Worm (Caenorhabditis elegans) whole organism, mixed stage, embryonic: ENCODE results near the gene C34C12.12.

Experiments used
- M03D4.4 ChIP-seq: sonication (generic microtip); optimal IDR thresholded peaks from 2 replicates; lab custom pipeline; 2017; ENCODE audit warnings: mild to moderate bottlenecking, missing genetic modification characterization, missing compliant biosample characterization
- bed-3 ChIP-seq: fragments of 200-800 bp; sonication (Bioruptor generic); optimal IDR thresholded peaks from 3 replicates; lab custom pipeline; 2018; ENCODE audit warnings: mild to moderate bottlenecking, missing genetic modification characterization, moderate library complexity, missing compliant biosample characterization
- blmp-1 ChIP-seq: fragments of 150-350 bp; optimal IDR thresholded peaks from 2 replicates; lab custom pipeline; 2014; ENCODE audit warnings: missing biosample characterization, missing genetic modification characterization
- ceh-39 ChIP-seq: fragments of 150-350 bp; optimal IDR thresholded peaks from 2 replicates; lab custom pipeline; 2014; ENCODE audit warnings: missing biosample characterization, missing genetic modification characterization
- ceh-43 ChIP-seq: fragments of 200-800 bp; sonication (Bioruptor generic); optimal IDR thresholded peaks from 2 replicates; lab custom pipeline; 2018; ENCODE audit warnings: mild to moderate bottlenecking, missing genetic modification characterization, moderate library complexity, missing compliant biosample characterization
- ceh-83 ChIP-seq: fragments of 200-800 bp; sonication (Bioruptor generic); optimal IDR thresholded peaks from 2 replicates; lab custom pipeline; 2018; ENCODE audit warnings: mild to moderate bottlenecking, missing genetic modification characterization, missing compliant biosample characterization
- ces-1 ChIP-seq: fragments of 150-350 bp; optimal IDR thresholded peaks from 2 replicates; lab custom pipeline; 2014; ENCODE audit warnings: missing biosample characterization, missing genetic modification reagents, missing genetic modification characterization
- cnd-1 ChIP-seq: fragments of 200-800 bp; sonication (Bioruptor generic); optimal IDR thresholded peaks from 2 replicates; lab custom pipeline; 2018; ENCODE audit warnings: mild to moderate bottlenecking, missing genetic modification characterization, missing compliant biosample characterization
- drap-1 ChIP-seq: fragments of 200-800 bp; sonication (Bioruptor generic); optimal IDR thresholded peaks from 3 replicates; lab custom pipeline; 2018; ENCODE audit warnings: mild to moderate bottlenecking, missing genetic modification characterization, missing compliant biosample characterization
- elt-1 ChIP-seq: sonication (generic microtip); optimal IDR thresholded peaks from 2 replicates; lab custom pipeline; 2017; ENCODE audit warnings: missing genetic modification characterization, mild to moderate bottlenecking, missing compliant biosample characterization, antibody characterized with exemption, moderate library complexity, borderline replicate concordance; ENCODE audit not compliant: insufficient read depth
- elt-3 ChIP-seq: fragments of 150-350 bp; optimal IDR thresholded peaks from 2 replicates; lab custom pipeline; 2014; ENCODE audit warnings: missing biosample characterization, missing genetic modification characterization
- flh-1 ChIP-seq: fragments of 200-800 bp; sonication (Bioruptor generic); optimal IDR thresholded peaks from 2 replicates; lab custom pipeline; 2018; ENCODE audit warnings: mild to moderate bottlenecking, missing genetic modification characterization, moderate library complexity, missing compliant biosample characterization
- ham-2 ChIP-seq: fragments of 200-800 bp; sonication (Bioruptor generic); optimal IDR thresholded peaks from 2 replicates; lab custom pipeline; 2018; ENCODE audit warnings: mild to moderate bottlenecking, missing genetic modification characterization, missing compliant biosample characterization
- hlh-1 ChIP-seq: fragments of 150-350 bp; optimal IDR thresholded peaks from 2 replicates; lab custom pipeline; 2014; ENCODE audit warnings: missing biosample characterization, missing genetic modification reagents, missing genetic modification characterization
- lin-13 ChIP-seq: fragments of 150-350 bp; optimal IDR thresholded peaks from 2 replicates; lab custom pipeline; 2014; ENCODE audit warnings: missing biosample characterization, missing genetic modification characterization
- lin-32 ChIP-seq: fragments of 200-800 bp; sonication (Bioruptor generic); optimal IDR thresholded peaks from 2 replicates; lab custom pipeline; 2018; ENCODE audit warnings: mild to moderate bottlenecking, missing genetic modification characterization, missing compliant biosample characterization
- lsy-2 ChIP-seq: fragments of 150-350 bp; optimal IDR thresholded peaks from 2 replicates; lab custom pipeline; 2014; ENCODE audit warnings: missing biosample characterization, missing genetic modification characterization
- mab-5 ChIP-seq: fragments of 150-350 bp; optimal IDR thresholded peaks from 2 replicates; lab custom pipeline; 2014; ENCODE audit warnings: missing biosample characterization, missing genetic modification characterization
- mep-1 ChIP-seq: fragments of 150-350 bp; optimal IDR thresholded peaks from 2 replicates; lab custom pipeline; 2017; ENCODE audit warnings: missing biosample characterization, missing genetic modification reagents, missing genetic modification characterization, inconsistent platforms
- mls-2 ChIP-seq: sonication (generic microtip); optimal IDR thresholded peaks from 2 replicates; lab custom pipeline; 2016; ENCODE audit warnings: mild to moderate bottlenecking, missing genetic modification characterization, moderate library complexity, missing compliant biosample characterization
- nhr-12 ChIP-seq: fragments of 150-350 bp; optimal IDR thresholded peaks from 2 replicates; lab custom pipeline; 2014; ENCODE audit warnings: missing biosample characterization, missing genetic modification characterization
- nhr-2 ChIP-seq: fragments of 150-350 bp; optimal IDR thresholded peaks from 2 replicates; lab custom pipeline; 2014; ENCODE audit warnings: missing biosample characterization, missing genetic modification characterization
- nhr-237 ChIP-seq: fragments of 150-350 bp; optimal IDR thresholded peaks from 2 replicates; lab custom pipeline; 2014; ENCODE audit warnings: missing biosample characterization, missing genetic modification characterization
- nhr-28 ChIP-seq: fragments of 150-350 bp; optimal IDR thresholded peaks from 2 replicates; lab custom pipeline; 2014; ENCODE audit warnings: missing biosample characterization, missing genetic modification characterization
- nhr-76 ChIP-seq: sonication (generic microtip); optimal IDR thresholded peaks from 2 replicates; lab custom pipeline; 2017; ENCODE audit warnings: missing biosample characterization, missing genetic modification characterization
- pha-4 ChIP-seq: fragments of 150-350 bp; optimal IDR thresholded peaks from 2 replicates; lab custom pipeline; 2018; ENCODE audit warnings: missing biosample characterization, missing genetic modification reagents, missing genetic modification characterization
- sem-2 ChIP-seq: fragments of 200-800 bp; sonication (Bioruptor generic); optimal IDR thresholded peaks from 2 replicates; lab custom pipeline; 2018; ENCODE audit warnings: mild to moderate bottlenecking, missing genetic modification characterization, missing compliant biosample characterization
- snpc-4 ChIP-seq: fragments of 150-350 bp; optimal IDR thresholded peaks from 2 replicates; lab custom pipeline; 2014; ENCODE audit warnings: missing biosample characterization, missing genetic modification characterization
- sptf-1 ChIP-seq: sonication (generic microtip); optimal IDR thresholded peaks from 2 replicates; lab custom pipeline; 2017; ENCODE audit warnings: mild to moderate bottlenecking, missing genetic modification characterization, moderate library complexity, missing compliant biosample characterization
- tbx-8 ChIP-seq: fragments of 200-800 bp; sonication (Bioruptor generic); optimal IDR thresholded peaks from 2 replicates; lab custom pipeline; 2018; ENCODE audit warnings: mild to moderate bottlenecking, missing genetic modification characterization, moderate library complexity, missing compliant biosample characterization
- unc-120 ChIP-seq: sonication (generic microtip); optimal IDR thresholded peaks from 2 replicates; lab custom pipeline; 2017; ENCODE audit warnings: missing genetic modification characterization, missing compliant biosample characterization; ENCODE audit not compliant: poor library complexity, severe bottlenecking
- unc-39 ChIP-seq: fragments of 150-350 bp; optimal IDR thresholded peaks from 2 replicates; lab custom pipeline; 2014; ENCODE audit warnings: missing biosample characterization, missing genetic modification characterization
- unc-62 ChIP-seq: fragments of 150-350 bp; optimal IDR thresholded peaks from 2 replicates; lab custom pipeline; 2014; ENCODE audit warnings: missing biosample characterization, missing genetic modification reagents, missing genetic modification characterization
- zip-8 ChIP-seq: fragments of 150-350 bp; optimal IDR thresholded peaks from 2 replicates; lab custom pipeline; 2014; ENCODE audit warnings: missing biosample characterization, missing genetic modification characterization
- ztf-11 ChIP-seq: fragments of 150-350 bp; optimal IDR thresholded peaks from 2 replicates; lab custom pipeline; 2014; ENCODE audit warnings: missing biosample characterization, missing genetic modification characterization

Gene C34C12.12

DNA sequence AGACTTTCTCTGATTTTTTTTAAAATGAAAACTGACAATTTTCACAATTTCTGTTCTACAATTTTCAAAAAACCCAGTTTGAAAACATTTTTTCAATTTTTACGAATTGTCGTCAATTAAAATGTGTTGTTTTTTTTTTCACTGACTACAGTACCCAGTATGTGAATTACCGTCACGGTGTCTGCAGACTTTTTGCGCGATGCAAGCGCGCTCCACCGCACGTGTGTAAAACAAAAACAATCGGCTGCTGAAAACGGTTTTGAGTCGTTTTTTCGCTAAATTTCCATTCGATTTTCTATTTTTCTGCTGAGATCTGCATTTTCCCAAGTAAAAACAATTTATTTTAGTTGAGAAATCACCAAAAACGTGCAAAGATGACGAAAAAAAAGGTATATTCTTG, 3.2 kb downstream of the C34C12.12 start:
- TF ChIP-seq mep-1 (tag; lab: Kevin White, UChicago) (peak; percentile 98), unc-120 (tag; lab: Kevin White, UChicago) (peak; percentile 30), lin-32 (GFP tag; lab: Kevin White, UChicago) (no peak), nhr-76 (tag; lab: Kevin White, UChicago) (no peak), ces-1 (peak; percentile 88), elt-1 (no peak), snpc-4 (no peak), tbx-8 (GFP tag; lab: Kevin White, UChicago) (peak; percentile 68), lin-13 (tag; lab: Kevin White, UChicago) (peak; percentile 92), blmp-1 (tag; lab: Kevin White, UChicago) (no peak), zip-8 (tag; lab: Kevin White, UChicago) (no peak), ztf-11 (peak; percentile 55), flh-1 (GFP tag; lab: Kevin White, UChicago) (no peak), ceh-43 (no peak), nhr-12 (no peak), nhr-237 (tag; lab: Kevin White, UChicago) (peak; percentile 97), sptf-1 (tag; lab: Kevin White, UChicago) (peak; percentile 75), unc-62 (GFP tag; lab: Kevin White, UChicago) (no peak), mab-5 (tag; lab: Kevin White, UChicago) (no peak), ceh-83 (no peak), unc-39 (tag; lab: Kevin White, UChicago) (no peak), nhr-28 (no peak), cnd-1 (tag; lab: Kevin White, UChicago) (peak; percentile 6), ceh-39 (tag; lab: Kevin White, UChicago) (peak; percentile 90), bed-3 (GFP tag; lab: Kevin White, UChicago) (no peak), sem-2 (no peak), nhr-2 (peak; percentile 42), hlh-1 (tag; lab: Kevin White, UChicago) (peak; percentile 37), pha-4 (tag; lab: Kevin White, UChicago) (peak; percentile 65), lsy-2 (tag; lab: Kevin White, UChicago) (peak; percentile 98), drap-1 (GFP tag; lab: Kevin White, UChicago) (peak; percentile 57), M03D4.4 (tag; lab: Kevin White, UChicago) (no peak), mls-2 (tag; lab: Kevin White, UChicago) (no peak), elt-3 (tag; lab: Kevin White, UChicago) (peak; percentile 57), ham-2 (no peak)

DNA sequence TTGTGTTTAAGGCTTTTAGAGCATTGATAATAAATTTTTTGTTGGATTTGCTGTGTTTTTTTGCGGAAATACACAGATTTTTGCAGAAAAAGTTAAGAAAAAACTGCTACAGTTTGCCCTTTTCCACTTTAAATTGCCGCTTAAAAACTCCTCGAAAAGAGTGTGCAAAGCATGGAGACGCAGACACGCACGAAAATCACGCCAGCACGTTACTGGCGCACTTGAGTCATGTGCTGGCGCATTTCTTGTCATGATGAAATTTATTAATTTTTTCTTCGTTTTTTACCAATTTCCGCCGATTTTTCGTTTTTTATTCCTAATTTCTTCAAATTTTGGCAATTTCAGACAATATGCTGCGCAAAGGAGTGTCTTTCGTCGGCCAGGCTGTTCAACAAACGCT, 7.1 kb downstream of the C34C12.12 start, which contains the start of gene C34C12.8:
Gene C34C12.8, plus strand, starts transcription at position 346 of the 400 bp plus-strand sequence.
- peak; percentile 56 for TF ChIP-seq cnd-1 (tag; lab: Kevin White, UChicago)
- peak; percentile 90 for TF ChIP-seq mep-1 (tag; lab: Kevin White, UChicago)
- peak; percentile 1 for TF ChIP-seq unc-120 (tag; lab: Kevin White, UChicago)
- TF ChIP-seq elt-3 (tag; lab: Kevin White, UChicago), result no peak
- TF ChIP-seq mls-2 (tag; lab: Kevin White, UChicago), result peak; percentile 51
- no peak for TF ChIP-seq lin-32 (GFP tag; lab: Kevin White, UChicago)
- TF ChIP-seq ceh-43, result peak; percentile 32
- no peak for TF ChIP-seq bed-3 (GFP tag; lab: Kevin White, UChicago)
- TF ChIP-seq drap-1 (GFP tag; lab: Kevin White, UChicago), result peak; percentile 39
- no peak for TF ChIP-seq elt-1
- peak; percentile 95 for TF ChIP-seq lin-13 (tag; lab: Kevin White, UChicago)
- no peak for TF ChIP-seq zip-8 (tag; lab: Kevin White, UChicago)
- TF ChIP-seq nhr-12, result no peak
- TF ChIP-seq ham-2, result no peak
- peak; percentile 90 for TF ChIP-seq pha-4 (tag; lab: Kevin White, UChicago)
- TF ChIP-seq blmp-1 (tag; lab: Kevin White, UChicago), result no peak
- TF ChIP-seq sem-2, result no peak
- peak; percentile 42 for TF ChIP-seq hlh-1 (tag; lab: Kevin White, UChicago)
- TF ChIP-seq snpc-4, result no peak
- no peak for TF ChIP-seq mab-5 (tag; lab: Kevin White, UChicago)
- TF ChIP-seq unc-62 (GFP tag; lab: Kevin White, UChicago), result peak; percentile 3
- peak; percentile 92 for TF ChIP-seq ces-1
- TF ChIP-seq ceh-39 (tag; lab: Kevin White, UChicago), result peak; percentile 62
- TF ChIP-seq ceh-83, result no peak
- peak; percentile 67 for TF ChIP-seq sptf-1 (tag; lab: Kevin White, UChicago)
- TF ChIP-seq unc-39 (tag; lab: Kevin White, UChicago), result no peak
- TF ChIP-seq tbx-8 (GFP tag; lab: Kevin White, UChicago), result peak; percentile 37
- peak; percentile 4 for TF ChIP-seq nhr-28
- TF ChIP-seq nhr-237 (tag; lab: Kevin White, UChicago), result peak; percentile 80
- TF ChIP-seq flh-1 (GFP tag; lab: Kevin White, UChicago), result no peak
- TF ChIP-seq nhr-76 (tag; lab: Kevin White, UChicago), result no peak
- TF ChIP-seq nhr-2, result no peak
- TF ChIP-seq lsy-2 (tag; lab: Kevin White, UChicago), result peak; percentile 88
- no peak for TF ChIP-seq ztf-11
- peak; percentile 67 for TF ChIP-seq M03D4.4 (tag; lab: Kevin White, UChicago)
